Worm (Caenorhabditis elegans) whole organism, L2 larva: ENCODE measurements around the gene clec-136.

Experiments
- ZK546.5 ChIP-seq: sonication (generic microtip); optimal IDR thresholded peaks from 2 replicates; lab custom pipeline; 2017; ENCODE audit warnings: missing biosample characterization, missing genetic modification characterization
- ama-1 ChIP-seq: fragments of 150-350 bp; optimal IDR thresholded peaks from 2 replicates; lab custom pipeline; 2018; ENCODE audit warnings: inconsistent platforms
- egl-27 ChIP-seq: sonication (generic microtip); optimal IDR thresholded peaks from 3 replicates; lab custom pipeline; 2017; ENCODE audit warnings: missing biosample characterization, missing genetic modification reagents, missing genetic modification characterization
- elt-3 ChIP-seq: sonication (generic microtip); optimal IDR thresholded peaks from 2 replicates; lab custom pipeline; 2017; ENCODE audit warnings: missing biosample characterization, missing genetic modification characterization
- lin-11 ChIP-seq: fragments of 150-350 bp; sonication (generic microtip); optimal IDR thresholded peaks from 2 replicates; lab custom pipeline; 2014; ENCODE audit warnings: missing biosample characterization, missing genetic modification characterization, inconsistent platforms, mixed read lengths
- lin-13 ChIP-seq: fragments of 150-350 bp; optimal IDR thresholded peaks from 2 replicates; lab custom pipeline; 2014; ENCODE audit warnings: missing biosample characterization, missing genetic modification reagents, missing genetic modification characterization
- nhr-11 ChIP-seq: fragments of 150-350 bp; optimal IDR thresholded peaks from 2 replicates; lab custom pipeline; 2014; ENCODE audit warnings: missing biosample characterization, missing genetic modification characterization
- nhr-12 ChIP-seq: fragments of 150-350 bp; optimal IDR thresholded peaks from 2 replicates; lab custom pipeline; 2014; ENCODE audit warnings: missing biosample characterization, missing genetic modification characterization
- nhr-21 ChIP-seq: fragments of 150-350 bp; optimal IDR thresholded peaks from 2 replicates; lab custom pipeline; 2014; ENCODE audit warnings: missing biosample characterization, missing genetic modification characterization
- nhr-237 ChIP-seq: fragments of 150-350 bp; optimal IDR thresholded peaks from 2 replicates; lab custom pipeline; 2014; ENCODE audit warnings: missing biosample characterization, missing genetic modification characterization
- nhr-25 ChIP-seq: fragments of 150-350 bp; sonication (generic microtip); optimal IDR thresholded peaks from 3 replicates; lab custom pipeline; 2014; ENCODE audit warnings: missing biosample characterization, missing genetic modification characterization
- nhr-77 ChIP-seq: fragments of 150-350 bp; optimal IDR thresholded peaks from 2 replicates; lab custom pipeline; 2014; ENCODE audit warnings: missing biosample characterization, missing genetic modification characterization

DNA sequence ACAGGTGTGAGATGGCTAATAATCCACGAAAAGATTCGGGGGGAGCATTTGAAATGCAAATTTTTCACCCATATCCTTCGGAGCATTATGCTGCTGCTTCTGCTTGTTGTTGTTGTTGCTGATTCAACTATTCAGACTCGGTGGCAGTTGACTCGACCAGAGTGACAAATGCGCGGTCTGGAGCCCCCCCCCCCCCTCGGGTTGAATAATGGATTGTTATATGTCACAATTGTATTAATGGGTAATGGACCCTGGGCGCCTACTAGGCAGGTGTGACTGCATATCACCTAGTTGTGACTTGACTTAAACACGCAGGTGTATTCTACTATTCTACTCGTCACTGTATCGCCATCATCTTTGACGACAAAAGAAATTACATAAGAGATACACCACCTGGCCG lies 40.8 kb downstream of the clec-136 start:
- no peak for TF ChIP-seq ZK546.5
- TF ChIP-seq nhr-21 (tag; lab: Kevin White, UChicago), result no peak
- TF ChIP-seq nhr-77 (tag; lab: Kevin White, UChicago), result no peak
- no peak for TF ChIP-seq nhr-237 (tag; lab: Kevin White, UChicago)
- TF ChIP-seq ama-1 (lab: Kevin White, UChicago), result no peak
- no peak for TF ChIP-seq nhr-25 (tag; lab: Kevin White, UChicago)
- no peak for TF ChIP-seq lin-11 (tag; lab: Kevin White, UChicago)
- TF ChIP-seq elt-3, result no peak
- TF ChIP-seq egl-27 (tag; lab: Kevin White, UChicago), result no peak
- no peak for TF ChIP-seq nhr-11
- TF ChIP-seq nhr-12 (tag; lab: Kevin White, UChicago), result no peak
- no peak for TF ChIP-seq lin-13 (GFP tag; lab: Kevin White, UChicago)
